Worm (Caenorhabditis elegans): ENCODE data around the gene gpch-1.

gpch-1 gene

ce11 chrIII:4461337-4461736 lies 53.0 kb downstream of the gpch-1 start:
- TF ChIP-seq blmp-1 (tag; optimal IDR thresholded peaks at IDR 0.05) (no peak), irx-1 (tag; optimal IDR thresholded peaks at IDR 0.05) (no peak), nhr-85 (tag) (no peak), hpl-2 (GFP tag; optimal IDR thresholded peaks at IDR 0.05) (no peak), elt-2 (tag; optimal IDR thresholded peaks at IDR 0.05) (no peak), C04F5.9 (tag; optimal IDR thresholded peaks at IDR 0.05) (no peak), xbp-1 (tag; optimal IDR thresholded peaks at IDR 0.05) (no peak), sptf-1 (tag; optimal IDR thresholded peaks at IDR 0.05) (no peak), pax-3 (tag; optimal IDR thresholded peaks at IDR 0.05) (no peak), lin-13 (GFP tag; optimal IDR thresholded peaks at IDR 0.05) (no peak), dpl-1 (GFP tag; optimal IDR thresholded peaks at IDR 0.05) (no peak), unc-98 (GFP tag; IDR thresholded peaks at IDR 0.05) (no peak), unc-62 (GFP tag; optimal IDR thresholded peaks at IDR 0.05) (no peak), ceh-90 (tag; optimal IDR thresholded peaks at IDR 0.05) (no peak), nhr-76 (tag; optimal IDR thresholded peaks at IDR 0.05) (no peak), hlh-17 (GFP tag; optimal IDR thresholded peaks at IDR 0.05; ENCODE audit: borderline replicate concordance) (no peak), nhr-11 (tag; optimal IDR thresholded peaks at IDR 0.05) (no peak), nhr-19 (GFP tag; conservative IDR thresholded peaks at IDR 0.05) (no peak)

All from whole organism, L1 larva.